Worm (Caenorhabditis elegans): ENCODE measurements around the gene ric-3.

DNA sequence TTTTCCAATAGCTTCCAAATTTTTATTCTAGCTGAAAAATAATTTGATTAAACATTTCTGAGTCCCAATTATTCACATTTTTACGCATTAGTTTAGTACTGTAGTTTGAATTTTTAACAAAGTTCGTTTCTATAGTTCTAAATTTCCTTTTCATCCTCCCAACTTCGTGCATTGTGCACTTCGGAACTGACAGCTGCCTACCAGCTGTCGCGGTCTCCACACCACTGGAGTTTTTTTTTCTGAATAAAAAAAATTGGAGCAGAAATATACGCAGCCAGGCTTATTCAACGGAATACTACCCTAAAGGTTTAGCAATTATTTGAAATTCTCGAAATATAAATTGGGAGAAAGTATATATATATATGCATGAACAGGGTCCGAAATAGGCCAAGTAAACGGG, 31.2 kb downstream of the ric-3 start:
- TF ChIP-seq ets-7 (tag; optimal IDR thresholded peaks at IDR 0.05) (no peak), aly-1 (tag; optimal IDR thresholded peaks at IDR 0.05) (no peak), ama-1 (optimal IDR thresholded peaks at IDR 0.05) (no peak), B0310.2 (tag; optimal IDR thresholded peaks at IDR 0.05) (peak; percentile 16), flt-1 (GFP tag; IDR thresholded peaks at IDR 0.05) (no peak), ceh-13 (GFP tag; optimal IDR thresholded peaks at IDR 0.05) (no peak), hmg-4 (GFP tag; optimal IDR thresholded peaks at IDR 0.05) (no peak), tbx-37 (GFP tag; conservative IDR thresholded peaks at IDR 0.05) (no peak)

Data from whole organism, early embryonic.